Fruit fly (Drosophila melanogaster) whole organism, embryonic: Measurements from ENCODE around the gene gfzf.

Experiments used
- Blimp-1 ChIP-seq: fragments of 200-800 bp; sonication (Bioruptor generic); optimal IDR thresholded peaks from 3 replicates; lab custom pipeline; 2018; ENCODE audit warnings: missing biosample characterization, missing genetic modification characterization, mild to moderate bottlenecking, moderate library complexity, missing genetic modification reagents
- CG12391 ChIP-seq: fragments of 200-800 bp; sonication (Bioruptor generic); optimal IDR thresholded peaks from 3 replicates; lab custom pipeline; 2018; ENCODE audit warnings: missing biosample characterization, mild to moderate bottlenecking, missing genetic modification characterization, moderate library complexity
- CG13287 ChIP-seq: fragments of 200-800 bp; sonication (Bioruptor generic); IDR thresholded peaks from 2 replicates; pipeline ENCODE4 v1.3.6; 2022; ENCODE audit warnings: missing biosample characterization, missing genetic modification characterization; ENCODE audit not compliant: partially characterized antibody
- CG13624 ChIP-seq: fragments of 200-800 bp; sonication (Bioruptor generic); optimal IDR thresholded peaks from 2 replicates; lab custom pipeline; 2016; ENCODE audit warnings: missing biosample characterization, missing genetic modification characterization
- CG14014 ChIP-seq: fragments of 200-800 bp; sonication (Bioruptor generic); IDR thresholded peaks from 2 replicates; pipeline ENCODE4 v1.3.6; 2022; ENCODE audit warnings: missing biosample characterization, missing genetic modification characterization
- CG14441 ChIP-seq: fragments of 200-800 bp; sonication (Bioruptor generic); IDR thresholded peaks from 2 replicates; pipeline ENCODE4 v1.3.6; 2022; ENCODE audit warnings: missing biosample characterization, missing genetic modification characterization
- CG1529 ChIP-seq: fragments of 200-800 bp; sonication (Bioruptor generic); optimal IDR thresholded peaks from 3 replicates; lab custom pipeline; 2018; ENCODE audit warnings: missing biosample characterization, missing genetic modification characterization
- CG17612 ChIP-seq: fragments of 200-800 bp; sonication (Bioruptor generic); IDR thresholded peaks from 2 replicates; pipeline ENCODE4 v1.3.6; 2022; ENCODE audit warnings: missing biosample characterization, missing genetic modification characterization
- CG32772 ChIP-seq: fragments of 200-800 bp; sonication (Bioruptor generic); IDR thresholded peaks from 2 replicates; pipeline ENCODE4 v1.3.6; 2022; ENCODE audit warnings: missing biosample characterization, missing genetic modification characterization
- CG33213 ChIP-seq: fragments of 200-800 bp; sonication (Bioruptor generic); optimal IDR thresholded peaks from 3 replicates; lab custom pipeline; 2016; ENCODE audit warnings: missing biosample characterization, missing genetic modification characterization
- CG5180 ChIP-seq: fragments of 200-800 bp; sonication (Bioruptor generic); optimal IDR thresholded peaks from 3 replicates; lab custom pipeline; 2017; ENCODE audit warnings: missing biosample characterization, missing genetic modification characterization, mild to moderate bottlenecking, moderate library complexity, missing genetic modification reagents
- CG7987 ChIP-seq: fragments of 200-800 bp; sonication (Bioruptor generic); optimal IDR thresholded peaks from 2 replicates; lab custom pipeline; 2018; ENCODE audit warnings: missing biosample characterization, mild to moderate bottlenecking, missing genetic modification characterization, moderate library complexity
- CG8478 ChIP-seq: fragments of >200 bp; optimal IDR thresholded peaks from 2 replicates; lab custom pipeline; 2018
- CG8924 ChIP-seq: fragments of 200-800 bp; optimal IDR thresholded peaks from 3 replicates; lab custom pipeline; 2019; ENCODE audit warnings: missing biosample characterization, mild to moderate bottlenecking, missing genetic modification characterization, moderate library complexity
- Dek ChIP-seq: fragments of 200-800 bp; sonication (Bioruptor generic); optimal IDR thresholded peaks from 3 replicates; lab custom pipeline; 2019; ENCODE audit warnings: missing biosample characterization, mild to moderate bottlenecking, missing genetic modification characterization, moderate library complexity
- Dip2 ChIP-seq: fragments of 200-800 bp; sonication (Bioruptor generic); IDR thresholded peaks from 2 replicates; pipeline ENCODE4 v1.3.6; 2022; ENCODE audit warnings: missing biosample characterization, missing genetic modification characterization
- Doc3 ChIP-seq: fragments of 200-800 bp; sonication (Bioruptor generic); IDR thresholded peaks from 3 replicates; pipeline ENCODE4 v1.3.6; 2022; ENCODE audit warnings: missing biosample characterization, missing genetic modification characterization; ENCODE audit not compliant: partially characterized antibody
- Ets65A ChIP-seq: fragments of 200-800 bp; sonication (Bioruptor generic); peaks from one replicate; lab custom pipeline; 2016; ENCODE audit warnings: missing biosample characterization, missing genetic modification characterization
- HLH54F ChIP-seq: fragments of 200-800 bp; sonication (Bioruptor generic); optimal IDR thresholded peaks from 3 replicates; lab custom pipeline; 2016; ENCODE audit warnings: missing biosample characterization, missing genetic modification characterization
- Hand ChIP-seq: fragments of 200-800 bp; sonication (Bioruptor generic); optimal IDR thresholded peaks from 2 replicates; lab custom pipeline; 2017; ENCODE audit warnings: mild to moderate bottlenecking, missing biosample characterization, missing genetic modification reagents, missing genetic modification characterization
- HmgD ChIP-seq: fragments of 200-800 bp; sonication (Bioruptor generic); optimal IDR thresholded peaks from 3 replicates; lab custom pipeline; 2016; ENCODE audit warnings: missing biosample characterization, missing genetic modification characterization
- Hmx ChIP-seq: fragments of 200-800 bp; sonication (Bioruptor generic); optimal IDR thresholded peaks from 2 replicates; lab custom pipeline; 2016; ENCODE audit warnings: missing biosample characterization, missing genetic modification characterization
- Jarid2 ChIP-seq: fragments of 200-800 bp; sonication (Bioruptor generic); optimal IDR thresholded peaks from 3 replicates; lab custom pipeline; 2017; ENCODE audit warnings: mild to moderate bottlenecking, missing biosample characterization, missing genetic modification reagents, missing genetic modification characterization
- Lhr ChIP-seq: fragments of 200-800 bp; sonication (Bioruptor generic); optimal IDR thresholded peaks from 3 replicates; lab custom pipeline; 2017; ENCODE audit warnings: mild to moderate bottlenecking, missing biosample characterization, missing genetic modification reagents, missing genetic modification characterization
- Mes4 ChIP-seq: fragments of 200-800 bp; sonication (Bioruptor generic); optimal IDR thresholded peaks from 2 replicates; lab custom pipeline; 2016; ENCODE audit warnings: missing biosample characterization, missing genetic modification characterization
- Tbp ChIP-seq: fragments of >200 bp; optimal IDR thresholded peaks from 2 replicates; lab custom pipeline; 2018; ENCODE audit warnings: missing biosample characterization, missing genetic modification characterization
- abd-A ChIP-seq: fragments of 200-800 bp; sonication (Bioruptor generic); optimal IDR thresholded peaks from 3 replicates; lab custom pipeline; 2019; ENCODE audit warnings: missing biosample characterization, mild to moderate bottlenecking, missing genetic modification characterization, moderate library complexity
- cas ChIP-seq: fragments of 200-800 bp; sonication (Bioruptor generic); IDR thresholded peaks from 2 replicates; pipeline ENCODE4 v1.3.6; 2022; ENCODE audit warnings: missing biosample characterization, missing genetic modification characterization
- corto ChIP-seq: fragments of 200-800 bp; sonication (Bioruptor generic); optimal IDR thresholded peaks from 2 replicates; lab custom pipeline; 2016; ENCODE audit warnings: missing biosample characterization, mild to moderate bottlenecking, missing genetic modification characterization, moderate library complexity
- crc ChIP-seq: fragments of 200-800 bp; sonication (Bioruptor generic); optimal IDR thresholded peaks from 2 replicates; lab custom pipeline; 2016; ENCODE audit warnings: missing biosample characterization, missing genetic modification characterization
- danr ChIP-seq: fragments of 200-800 bp; sonication (Bioruptor generic); IDR thresholded peaks from 2 replicates; pipeline ENCODE4 v1.3.6; 2022; ENCODE audit warnings: missing biosample characterization, missing genetic modification characterization
- disco-r ChIP-seq: fragments of 200-800 bp; sonication (Bioruptor generic); optimal IDR thresholded peaks from 2 replicates; lab custom pipeline; 2016; ENCODE audit warnings: missing biosample characterization, missing genetic modification characterization
- emc ChIP-seq: fragments of 200-800 bp; sonication (Bioruptor generic); optimal IDR thresholded peaks from 2 replicates; lab custom pipeline; 2016; ENCODE audit warnings: missing biosample characterization, missing genetic modification characterization
- fd3F ChIP-seq: fragments of 200-800 bp; sonication (Bioruptor generic); optimal IDR thresholded peaks from 2 replicates; lab custom pipeline; 2018; ENCODE audit warnings: missing biosample characterization, mild to moderate bottlenecking, missing genetic modification characterization, moderate library complexity
- grau ChIP-seq: fragments of 200-800 bp; optimal IDR thresholded peaks from 3 replicates; lab custom pipeline; 2019; ENCODE audit warnings: missing biosample characterization, mild to moderate bottlenecking, missing genetic modification characterization, moderate library complexity
- hkb ChIP-seq, 2 experiments: fragments of 200-800 bp in 1 of 2; fragments of >200 bp in 1 of 2; sonication (Bioruptor generic) in 1 of 2; IDR thresholded peaks in 1 of 2; optimal IDR thresholded peaks in 1 of 2; 2 replicates each; pipeline versions ENCODE4 v1.3.6 to Lab custom; 2017 to 2022; ENCODE audit warnings: missing biosample characterization in 1 of 2, missing genetic modification characterization in 1 of 2
- hth ChIP-seq: fragments of >200 bp; optimal IDR thresholded peaks from 2 replicates; lab custom pipeline; 2017; ENCODE audit warnings: inconsistent platforms
- ind ChIP-seq: fragments of 200-800 bp; sonication (Bioruptor generic); optimal IDR thresholded peaks from 3 replicates; lab custom pipeline; 2016; ENCODE audit warnings: missing biosample characterization, missing genetic modification characterization
- lola ChIP-seq, 3 experiments: fragments of >200 bp in 2 of 3; fragments of 200-800 bp in 1 of 3; sonication (Bioruptor generic) in 1 of 3; optimal IDR thresholded peaks; 2 replicates each; lab custom pipeline; 2017 to 2019; ENCODE audit warnings: missing biosample characterization in 3 of 3, missing genetic modification characterization in 3 of 3, mild to moderate bottlenecking in 1 of 3, moderate library complexity in 1 of 3
- pho ChIP-seq: fragments of 200-800 bp; sonication (Bioruptor generic); optimal IDR thresholded peaks from 2 replicates; lab custom pipeline; 2016; ENCODE audit warnings: missing biosample characterization, missing genetic modification characterization
- shn ChIP-seq: fragments of 200-800 bp; sonication (Bioruptor generic); optimal IDR thresholded peaks from 3 replicates; lab custom pipeline; 2016; ENCODE audit warnings: missing biosample characterization, missing genetic modification characterization
- sisA ChIP-seq: fragments of 200-800 bp; sonication (Bioruptor generic); IDR thresholded peaks from 2 replicates; pipeline ENCODE4 v1.3.6; 2022; ENCODE audit warnings: missing biosample characterization, missing genetic modification characterization
- slou ChIP-seq: fragments of 200-800 bp; sonication (Bioruptor generic); optimal IDR thresholded peaks from 3 replicates; lab custom pipeline; 2016; ENCODE audit warnings: missing biosample characterization, missing genetic modification characterization
- sob ChIP-seq: fragments of 200-800 bp; sonication (Bioruptor generic); IDR thresholded peaks from 2 replicates; pipeline ENCODE4 v1.3.6; 2022; ENCODE audit warnings: missing biosample characterization, missing genetic modification characterization
- tap ChIP-seq: fragments of 200-800 bp; optimal IDR thresholded peaks from 3 replicates; lab custom pipeline; 2019; ENCODE audit warnings: missing biosample characterization, mild to moderate bottlenecking, missing genetic modification characterization, moderate library complexity
- tio ChIP-seq: fragments of 200-800 bp; sonication (Bioruptor generic); optimal IDR thresholded peaks from 2 replicates; lab custom pipeline; 2017; ENCODE audit warnings: missing biosample characterization, missing genetic modification characterization, inconsistent platforms
- tup ChIP-seq: fragments of 200-800 bp; sonication (Bioruptor generic); optimal IDR thresholded peaks from 2 replicates; lab custom pipeline; 2016; ENCODE audit warnings: missing biosample characterization, mild to moderate bottlenecking, missing genetic modification characterization, moderate library complexity
- twi ChIP-seq: fragments of 200-800 bp; optimal IDR thresholded peaks from 2 replicates; lab custom pipeline; 2019; ENCODE audit warnings: missing biosample characterization, mild to moderate bottlenecking, missing genetic modification characterization, moderate library complexity
- wek ChIP-seq: fragments of 200-800 bp; sonication (Bioruptor generic); optimal IDR thresholded peaks from 3 replicates; lab custom pipeline; 2018; ENCODE audit warnings: missing biosample characterization, mild to moderate bottlenecking, missing genetic modification characterization, moderate library complexity
- zfh1 ChIP-seq: fragments of 200-800 bp; sonication (Bioruptor generic); IDR thresholded peaks from 3 replicates; pipeline ENCODE4 v1.3.6; 2022; ENCODE audit warnings: missing biosample characterization, missing genetic modification characterization

The gfzf gene

DNA sequence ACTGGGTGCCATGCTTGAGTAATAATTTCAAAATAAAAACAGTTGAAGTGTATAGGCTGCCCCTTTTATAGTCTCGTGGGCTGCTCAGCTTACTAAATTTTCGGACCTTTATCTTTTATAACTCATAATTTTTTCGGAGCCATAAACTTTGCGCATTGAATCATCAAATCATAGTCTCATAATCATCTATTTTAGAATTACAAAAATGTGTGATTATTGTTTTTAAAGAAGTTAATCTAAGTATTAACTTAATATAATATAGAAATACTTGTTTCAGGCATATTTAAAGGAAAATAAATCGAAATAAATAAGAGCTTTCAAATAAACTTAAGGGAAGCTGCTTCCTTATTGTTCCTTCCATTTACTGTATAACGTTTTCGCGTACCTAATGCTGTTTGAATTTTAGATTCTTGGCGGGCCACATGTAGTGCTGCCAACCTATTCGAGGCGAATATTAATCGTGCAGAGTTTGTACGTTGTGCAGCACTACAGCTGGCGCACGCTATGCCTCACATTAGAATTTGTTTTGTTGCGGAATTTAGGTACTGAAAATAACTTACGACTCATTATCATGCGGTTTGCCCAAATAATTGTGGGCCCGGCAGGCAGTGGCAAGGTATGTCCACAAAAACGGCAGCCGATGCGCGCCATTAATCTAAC is 6.4 kb downstream of the gfzf start, which contains the start of the genes CG14610 and CG2656 (continued):
- peak; percentile 43 for TF ChIP-seq emc (GFP tag; lab: Kevin White, UChicago)
- no peak for TF ChIP-seq Tbp (GFP tag; lab: Kevin White, UChicago)
- 0 out of 2 replicates have a peak, but pooled peaks have one; percentile 36 for TF ChIP-seq cas
- peak; percentile 19 for TF ChIP-seq Jarid2 (GFP tag; lab: Kevin White, UChicago)
- TF ChIP-seq Blimp-1 (GFP tag; lab: Kevin White, UChicago), result peak; percentile 59
- peak; percentile 74 for TF ChIP-seq HmgD (GFP tag; lab: Kevin White, UChicago)
- no peak for TF ChIP-seq Hand
- no peak for TF ChIP-seq slou
- TF ChIP-seq HLH54F (GFP tag; lab: Kevin White, UChicago), result peak; percentile 90
- peak; percentile 42 for TF ChIP-seq CG8924 (tag; lab: Kevin White, UChicago)
- 0 out of 3 replicates have a peak, but pooled peaks have one; percentile 33 for TF ChIP-seq Doc3
- TF ChIP-seq disco-r (GFP tag; lab: Kevin White, UChicago), result peak; percentile 14
- no peak for TF ChIP-seq hth (lab: Kevin White, UChicago)
- TF ChIP-seq CG5180 (GFP tag; lab: Kevin White, UChicago), result no peak
- no peak for TF ChIP-seq danr (GFP tag; lab: Robert Waterston, UW)
- peak in 1 of 3 experiments; percentile 33 for TF ChIP-seq lola (GFP tag; optimal IDR thresholded peaks at IDR 0.05; lab: Kevin White, UChicago)
- TF ChIP-seq Ets65A (GFP tag; lab: Kevin White, UChicago), result peak; percentile 99
- peak; percentile 30 for TF ChIP-seq tap (tag; lab: Kevin White, UChicago)
- no peak for TF ChIP-seq Dek (tag; lab: Kevin White, UChicago)
- TF ChIP-seq Dip2 (GFP tag; lab: Robert Waterston, UW), result no peak
- TF ChIP-seq CG13624, result peak; percentile 89
- no peak for TF ChIP-seq tio (GFP tag; lab: Kevin White, UChicago)
- TF ChIP-seq Hmx (GFP tag; lab: Kevin White, UChicago), result no peak
- peak; percentile 34 for TF ChIP-seq fd3F (GFP tag; lab: Kevin White, UChicago)
- TF ChIP-seq zfh1, result peak; percentile 88
- TF ChIP-seq sob (GFP tag; lab: Robert Waterston, UW), result no peak
- peak; percentile 73 for TF ChIP-seq CG12391 (tag; lab: Kevin White, UChicago)
- TF ChIP-seq Mes4, result peak; percentile 67
- TF ChIP-seq sisA (GFP tag; lab: Robert Waterston, UW), result peak; percentile 66; the same call in 1 of the 2 replicates
- no peak; the same call in 1 of the 2 replicates for TF ChIP-seq CG14441
- peak; percentile 56 for TF ChIP-seq CG32772
- TF ChIP-seq ind (GFP tag; lab: Kevin White, UChicago), result peak; percentile 89
- TF ChIP-seq corto (GFP tag; lab: Kevin White, UChicago), result no peak
- TF ChIP-seq Lhr (GFP tag; lab: Kevin White, UChicago), result peak; percentile 42
- peak; percentile 58 for TF ChIP-seq grau (tag; lab: Kevin White, UChicago)
- peak; percentile 82 for TF ChIP-seq shn (GFP tag; lab: Kevin White, UChicago)
- no peak for TF ChIP-seq CG17612 (GFP tag; lab: Robert Waterston, UW)
- TF ChIP-seq CG33213 (GFP tag; lab: Kevin White, UChicago), result peak; percentile 82
- peak; percentile 76 for TF ChIP-seq CG13287 (GFP tag; lab: Robert Waterston, UW)
- peak; percentile 16 for TF ChIP-seq twi
- TF ChIP-seq wek (GFP tag; lab: Kevin White, UChicago), result peak; percentile 45
- TF ChIP-seq CG14014 (GFP tag; lab: Robert Waterston, UW), result peak; percentile 40; the same call in 1 of the 2 replicates
- no peak for TF ChIP-seq CG8478 (lab: Kevin White, UChicago)
- TF ChIP-seq crc (GFP tag; lab: Kevin White, UChicago), result peak; percentile 70
- peak; percentile 84 for TF ChIP-seq tup (GFP tag; lab: Kevin White, UChicago)
- TF ChIP-seq abd-A (tag; lab: Kevin White, UChicago), result no peak
- TF ChIP-seq pho, result peak; percentile 78
- no peak for TF ChIP-seq hkb (optimal IDR thresholded peaks at IDR 0.05; lab: Kevin White, UChicago)
- peak; percentile 65 for TF ChIP-seq hkb (GFP tag; IDR thresholded peaks at IDR 0.05; lab: Robert Waterston, UW)
- TF ChIP-seq CG1529 (GFP tag; lab: Kevin White, UChicago), result peak; percentile 7
- TF ChIP-seq CG7987 (GFP tag; lab: Kevin White, UChicago), result peak; percentile 78
